Worm (Caenorhabditis elegans) whole organism, L4 larva: ENCODE results near the gene K02C4.3.

Source experiments
- R02D3.7 ChIP-seq: fragments of 150-350 bp; sonication (generic microtip); optimal IDR thresholded peaks from 3 replicates; lab custom pipeline; 2014; ENCODE audit warnings: missing biosample characterization, missing genetic modification characterization
- attf-4 ChIP-seq: sonication (generic microtip); optimal IDR thresholded peaks from 3 replicates; lab custom pipeline; 2017; ENCODE audit warnings: missing biosample characterization, missing genetic modification characterization
- jun-1 ChIP-seq: fragments of 150-350 bp; optimal IDR thresholded peaks from 2 replicates; lab custom pipeline; 2014; ENCODE audit warnings: missing biosample characterization, missing genetic modification reagents, missing genetic modification characterization
- lin-39 ChIP-seq: fragments of 150-350 bp; optimal IDR thresholded peaks from 2 replicates; lab custom pipeline; 2014; ENCODE audit warnings: missing biosample characterization, missing genetic modification reagents, missing genetic modification characterization
- madf-9 ChIP-seq: fragments of 200-800 bp; sonication (Bioruptor generic); conservative IDR thresholded peaks from 2 replicates; pipeline ENCODE4 v1.3.6; 2022; ENCODE audit warnings: missing genetic modification reagents, missing genetic modification characterization, missing compliant biosample characterization
- nhr-237 ChIP-seq: sonication (generic microtip); optimal IDR thresholded peaks from 2 replicates; lab custom pipeline; 2017; ENCODE audit warnings: missing biosample characterization, missing genetic modification characterization
- snpc-1.2 ChIP-seq: fragments of 200-800 bp; sonication (Bioruptor generic); IDR thresholded peaks from 2 replicates; pipeline ENCODE4 v1.3.6; 2022; ENCODE audit warnings: missing genetic modification reagents, missing genetic modification characterization, missing compliant biosample characterization
- tra-1 ChIP-seq: fragments of 200-800 bp; sonication (Bioruptor generic); IDR thresholded peaks from 2 replicates; pipeline ENCODE4 v1.3.6; 2022; ENCODE audit warnings: missing genetic modification reagents, missing genetic modification characterization, missing compliant biosample characterization

DNA sequence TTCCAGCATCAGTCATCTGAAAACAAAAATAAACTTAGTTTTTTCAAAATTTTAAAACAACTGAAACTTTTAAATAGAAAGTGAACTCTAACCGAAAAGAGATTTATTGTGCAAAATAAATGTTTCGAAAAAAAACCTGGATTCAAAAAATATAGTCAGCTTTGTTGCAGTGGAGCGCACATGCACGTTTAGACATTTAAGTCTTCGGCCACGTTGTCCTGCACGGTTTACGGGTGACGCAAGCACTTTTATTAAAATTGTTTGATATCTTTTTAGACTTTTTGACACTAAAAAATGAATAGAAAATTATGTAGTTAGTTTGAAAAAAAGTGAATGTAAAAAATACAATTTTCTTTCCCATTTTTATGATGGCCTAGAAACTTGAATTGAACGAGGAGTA, 47.2 kb downstream of the K02C4.3 start, which contains the start of the genes ubh-4 and algn-6:
- TF ChIP-seq lin-39 (tag; lab: Kevin White, UChicago) (no peak), R02D3.7 (no peak), jun-1 (no peak), snpc-1.2 (GFP tag; lab: Robert Waterston, UW) (no peak), tra-1 (GFP tag; lab: Robert Waterston, UW) (no peak), nhr-237 (tag; lab: Kevin White, UChicago) (no peak), attf-4 (tag; lab: Kevin White, UChicago) (no peak), madf-9 (GFP tag; lab: Robert Waterston, UW) (no peak)
